Fruit fly (Drosophila melanogaster) whole organism, prepupa: Measurements from ENCODE around the gene Datp.

ENCODE experiments used
- CG11294 ChIP-seq: fragments of 200-800 bp; sonication (Bioruptor generic); IDR thresholded peaks from 2 replicates; pipeline ENCODE4 v1.3.6; 2022; ENCODE audit warnings: missing biosample characterization, missing genetic modification characterization
- CG11762 ChIP-seq: fragments of 200-800 bp; sonication (Bioruptor generic); optimal IDR thresholded peaks from 3 replicates; lab custom pipeline; 2016; ENCODE audit warnings: missing biosample characterization, missing genetic modification characterization; ENCODE audit not compliant: insufficient read depth
- CG3032 ChIP-seq: fragments of 200-800 bp; optimal IDR thresholded peaks from 2 replicates; lab custom pipeline; 2019; ENCODE audit warnings: missing biosample characterization, mild to moderate bottlenecking, missing genetic modification characterization, moderate library complexity
- CG3919 ChIP-seq: fragments of 200-800 bp; sonication (Bioruptor generic); optimal IDR thresholded peaks from 3 replicates; lab custom pipeline; 2016; ENCODE audit warnings: missing biosample characterization, missing genetic modification characterization
- CG8119 ChIP-seq: fragments of 200-800 bp; sonication (Bioruptor generic); IDR thresholded peaks from 3 replicates; pipeline ENCODE4 v1.3.6; 2022; ENCODE audit warnings: missing biosample characterization, missing genetic modification characterization
- Lpt ChIP-seq: fragments of 200-800 bp; sonication (Bioruptor generic); optimal IDR thresholded peaks from 3 replicates; lab custom pipeline; 2016; ENCODE audit warnings: missing biosample characterization, missing genetic modification characterization
- Sox102F ChIP-seq: fragments of 200-800 bp; sonication (Bioruptor generic); optimal IDR thresholded peaks from 2 replicates; lab custom pipeline; 2016; ENCODE audit warnings: missing biosample characterization, mild to moderate bottlenecking, missing genetic modification characterization

DNA sequence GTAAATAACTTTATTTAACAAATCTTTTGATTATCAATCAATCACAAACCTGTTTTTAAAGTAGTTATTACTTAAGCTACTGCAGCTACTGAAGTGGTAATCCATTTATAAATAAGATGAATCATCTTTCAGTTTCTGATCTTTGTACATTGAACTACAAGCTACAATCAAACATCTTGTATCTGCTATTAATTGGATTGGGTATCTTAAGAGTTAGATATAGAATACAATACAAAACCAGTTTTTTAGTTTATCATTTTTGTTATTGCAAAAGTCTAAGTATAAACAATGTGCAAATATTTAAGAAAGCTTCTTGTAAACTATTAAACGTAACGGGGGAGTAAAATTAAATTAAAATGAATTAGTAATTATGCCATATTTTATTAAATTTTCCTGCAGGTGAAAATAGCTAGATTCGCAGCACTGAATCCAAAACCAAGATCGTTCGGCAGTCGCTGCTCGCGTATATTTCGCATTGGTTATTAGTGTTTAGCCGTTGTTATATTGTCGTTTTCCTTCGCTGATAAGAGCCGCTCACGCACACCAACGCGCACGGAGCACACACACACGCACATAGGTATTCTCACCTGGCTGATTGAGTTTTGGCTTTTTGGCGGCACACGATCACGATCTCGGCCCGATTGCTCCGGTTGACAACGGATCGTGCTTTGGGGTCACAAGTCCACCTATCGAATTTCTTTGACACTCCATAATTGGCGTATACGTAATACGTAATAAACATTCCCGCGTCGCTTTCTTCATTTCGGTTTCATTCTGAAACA lies 9.3 kb upstream of the Datp start:
- TF ChIP-seq CG8119 (GFP tag; lab: Robert Waterston, UW) (no peak), Lpt (GFP tag; lab: Kevin White, UChicago) (no peak), Sox102F (GFP tag; lab: Kevin White, UChicago) (no peak), CG3919 (no peak), CG11294 (GFP tag; lab: Robert Waterston, UW) (no peak), CG3032 (no peak), CG11762 (no peak)
